Fruit fly (Drosophila melanogaster): ENCODE measurements around the gene CG10405.

dm6 chr3R:16456607-16457006 is 2.3 kb downstream of the CG10405 start:
- TF ChIP-seq CG15696 (tag; optimal IDR thresholded peaks at IDR 0.05) (no peak), CG6654 (GFP tag; optimal IDR thresholded peaks at IDR 0.05) (no peak), HLH54F (GFP tag; optimal IDR thresholded peaks at IDR 0.05) (no peak), crp (GFP tag; optimal IDR thresholded peaks at IDR 0.05) (no peak), caup (GFP tag; optimal IDR thresholded peaks at IDR 0.05; ENCODE audit: severe bottlenecking) (no peak), schlank (tag; optimal IDR thresholded peaks at IDR 0.05) (no peak), Asciz (GFP tag; optimal IDR thresholded peaks at IDR 0.05) (no peak), ftz-f1 (GFP tag; optimal IDR thresholded peaks at IDR 0.05) (no peak), Dref (GFP tag; IDR thresholded peaks at IDR 0.05) (no peak), CG18599 (GFP tag; optimal IDR thresholded peaks at IDR 0.05) (no peak), Fer3 (tag; optimal IDR thresholded peaks at IDR 0.05) (no peak)
